Worm (Caenorhabditis elegans): ENCODE data around the gene R10D12.7.

The R10D12.7 gene

DNA sequence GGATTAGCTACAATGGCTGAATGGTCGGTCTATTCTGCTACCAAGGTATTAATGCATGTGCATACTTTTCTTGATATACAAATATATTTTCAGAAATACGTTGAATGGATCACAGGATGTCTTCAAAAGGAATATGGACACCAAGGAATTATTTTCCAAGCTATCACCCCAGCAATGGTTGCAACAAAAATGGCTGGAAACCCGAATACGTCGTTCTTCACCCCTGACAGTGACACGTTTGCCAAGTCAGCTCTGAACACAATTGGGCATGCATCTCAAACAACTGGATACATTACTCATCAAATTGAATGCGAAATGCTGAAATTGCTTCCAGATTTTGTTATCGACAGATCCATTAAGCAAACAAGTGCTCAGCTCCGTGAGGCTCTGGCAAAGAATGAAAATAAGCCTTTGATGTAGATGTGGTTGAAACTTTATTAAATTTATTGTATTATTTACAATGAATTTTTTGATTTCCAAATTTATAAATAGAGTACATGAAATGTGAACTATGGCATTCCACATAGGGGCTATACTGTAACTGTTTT, 42.2 kb upstream of the R10D12.7 start:
- TF ChIP-seq ces-1 (GFP tag; optimal IDR thresholded peaks at IDR 0.05) (no peak), pag-3 (tag; optimal IDR thresholded peaks at IDR 0.05; ENCODE audit: borderline replicate concordance, insufficient read depth) (no peak), irx-1 (tag; optimal IDR thresholded peaks at IDR 0.05) (no peak), ama-1 (optimal IDR thresholded peaks at IDR 0.05) (peak; percentile 96), aly-2 (tag; optimal IDR thresholded peaks at IDR 0.05) (no peak), rnt-1 (tag; optimal IDR thresholded peaks at IDR 0.05) (peak; percentile 8), ceh-8 (GFP tag; optimal IDR thresholded peaks at IDR 0.05) (no peak), snpc-4 (tag; optimal IDR thresholded peaks at IDR 0.05) (no peak), mdl-1 (tag; optimal IDR thresholded peaks at IDR 0.05) (no peak), mef-2 (tag; optimal IDR thresholded peaks at IDR 0.05) (no peak), egl-13 (tag; optimal IDR thresholded peaks at IDR 0.05) (no peak), lir-3 (tag; optimal IDR thresholded peaks at IDR 0.05; ENCODE audit: poor library complexity) (peak; percentile 47), isw-1 (GFP tag; IDR thresholded peaks at IDR 0.05) (no peak), pax-3 (tag; optimal IDR thresholded peaks at IDR 0.05) (peak; percentile 82), nhr-77 (tag; optimal IDR thresholded peaks at IDR 0.05) (no peak), fkh-4 (tag; optimal IDR thresholded peaks at IDR 0.05; ENCODE audit: borderline replicate concordance) (no peak), ztf-11 (tag; optimal IDR thresholded peaks at IDR 0.05) (no peak), jun-1 (tag; optimal IDR thresholded peaks at IDR 0.05) (no peak), hpl-2 (GFP tag; optimal IDR thresholded peaks at IDR 0.05) (peak; percentile 23), ceh-90 (tag; optimal IDR thresholded peaks at IDR 0.05) (no peak), lsy-2 (tag; optimal IDR thresholded peaks at IDR 0.05) (peak in 1 of 2 experiments; percentile 45), tlp-1 (tag; optimal IDR thresholded peaks at IDR 0.05) (no peak), nhr-76 (tag; optimal IDR thresholded peaks at IDR 0.05) (no peak), skn-1 (tag; optimal IDR thresholded peaks at IDR 0.05) (no peak), aha-1 (tag; optimal IDR thresholded peaks at IDR 0.05) (no peak), zip-4 (GFP tag; optimal IDR thresholded peaks at IDR 0.05) (no peak), efl-1 (optimal IDR thresholded peaks at IDR 0.05) (no peak), efl-1 (GFP tag; optimal IDR thresholded peaks at IDR 0.05 in 1 of 2) (peak in 1 of 2 experiments; percentile 96), dpl-1 (GFP tag; optimal IDR thresholded peaks at IDR 0.05) (peak in 1 of 3 experiments; percentile 6), nhr-90 (tag; optimal IDR thresholded peaks at IDR 0.05; ENCODE audit: poor library complexity) (peak; percentile 64), elt-2 (tag; optimal IDR thresholded peaks at IDR 0.05) (no peak), alr-1 (tag; optimal IDR thresholded peaks at IDR 0.05; ENCODE audit: borderline replicate concordance) (no peak), xbp-1 (tag; optimal IDR thresholded peaks at IDR 0.05) (no peak), lin-14 (GFP tag; optimal IDR thresholded peaks at IDR 0.05) (no peak), swsn-7 (tag; optimal IDR thresholded peaks at IDR 0.05) (no peak), C34B4.2 (tag; optimal IDR thresholded peaks at IDR 0.05) (no peak), nhr-19 (GFP tag; conservative IDR thresholded peaks at IDR 0.05) (peak; percentile 54), lin-15B (tag; optimal IDR thresholded peaks at IDR 0.05) (no peak), snu-23 (GFP tag; optimal IDR thresholded peaks at IDR 0.05) (peak; percentile 11), grh-1 (GFP tag; IDR thresholded peaks at IDR 0.05) (no peak), C16A3.4 (tag; optimal IDR thresholded peaks at IDR 0.05) (peak; percentile 41), unc-86 (tag; optimal IDR thresholded peaks at IDR 0.05) (no peak), mep-1 (tag; optimal IDR thresholded peaks at IDR 0.05) (no peak), lin-35 (GFP tag; optimal IDR thresholded peaks at IDR 0.05) (peak in 1 of 2 experiments; percentile 67), unc-130 (tag; optimal IDR thresholded peaks at IDR 0.05) (no peak), nhr-20 (tag; optimal IDR thresholded peaks at IDR 0.05) (peak; percentile 7), dsc-1 (tag; optimal IDR thresholded peaks at IDR 0.05) (peak; percentile 35), nhr-85 (tag) (peak; percentile 11), sox-4 (tag; optimal IDR thresholded peaks at IDR 0.05) (no peak), blmp-1 (tag; optimal IDR thresholded peaks at IDR 0.05) (no peak), ceh-82 (tag; optimal IDR thresholded peaks at IDR 0.05) (no peak), nhr-47 (tag; optimal IDR thresholded peaks at IDR 0.05) (peak; percentile 52), ceh-63 (GFP tag; optimal IDR thresholded peaks at IDR 0.05) (no peak)

Measured in whole organism, L1 larva.